Worm (Caenorhabditis elegans): ENCODE data around the gene C35B1.2.

C35B1.2 gene

ce11 chrIV:4068480-4068879 is 17.5 kb upstream of the C35B1.2 start, which contains the start of gene fbxb-55:
Gene fbxb-55 (plus strand): TSS chrIV:4068780.
- TF ChIP-seq dmd-4 (tag; optimal IDR thresholded peaks at IDR 0.05) (no peak), egl-27 (tag; optimal IDR thresholded peaks at IDR 0.05) (no peak), aly-2 (tag; optimal IDR thresholded peaks at IDR 0.05) (no peak), peb-1 (tag; optimal IDR thresholded peaks at IDR 0.05) (no peak), lin-11 (tag; optimal IDR thresholded peaks at IDR 0.05) (no peak), alr-1 (tag; optimal IDR thresholded peaks at IDR 0.05) (no peak), ceh-82 (tag; optimal IDR thresholded peaks at IDR 0.05) (no peak), lsy-2 (tag; optimal IDR thresholded peaks at IDR 0.05) (no peak), lin-39 (tag; optimal IDR thresholded peaks at IDR 0.05) (no peak), lin-13 (GFP tag; optimal IDR thresholded peaks at IDR 0.05) (no peak), Y55F3AM.14 (GFP tag; optimal IDR thresholded peaks at IDR 0.05) (no peak), nhr-21 (tag; optimal IDR thresholded peaks at IDR 0.05) (no peak), mab-5 (tag; optimal IDR thresholded peaks at IDR 0.05) (no peak), ztf-4 (tag; optimal IDR thresholded peaks at IDR 0.05) (no peak), nhr-129 (tag; optimal IDR thresholded peaks at IDR 0.05) (no peak), skn-1 (tag; optimal IDR thresholded peaks at IDR 0.05) (no peak), C34F6.9 (tag; optimal IDR thresholded peaks at IDR 0.05) (no peak)

- no peak for TF ChIP-seq ztf-1 (GFP tag; conservative IDR thresholded peaks at IDR 0.05)
- TF ChIP-seq unc-55 (GFP tag; optimal IDR thresholded peaks at IDR 0.05): no peak
- TF ChIP-seq sma-3 (GFP tag; optimal IDR thresholded peaks at IDR 0.05): no peak
- no peak for TF ChIP-seq R02D3.7 (tag; optimal IDR thresholded peaks at IDR 0.05)
- TF ChIP-seq snpc-4 (tag; optimal IDR thresholded peaks at IDR 0.05): no peak
These were observed 15.2 kb upstream of the C35B1.2 start for ce11 chrIV:4070810-4071209.

ce11 chrIV:4072027-4072426 is 14.0 kb upstream of the C35B1.2 start, which contains the start of gene pqn-75:
Gene pqn-75 (plus strand): TSS chrIV:4072327.
- TF ChIP-seq peb-1 (tag; optimal IDR thresholded peaks at IDR 0.05) (no peak), zag-1 (tag; optimal IDR thresholded peaks at IDR 0.05) (no peak), nhr-11 (tag; optimal IDR thresholded peaks at IDR 0.05) (no peak), unc-55 (GFP tag; optimal IDR thresholded peaks at IDR 0.05) (no peak), crh-2 (tag; optimal IDR thresholded peaks at IDR 0.05) (no peak), fos-1 (tag; optimal IDR thresholded peaks at IDR 0.05) (no peak), skn-1 (tag; optimal IDR thresholded peaks at IDR 0.05) (no peak), sem-4 (tag; optimal IDR thresholded peaks at IDR 0.05) (no peak), snpc-4 (tag; optimal IDR thresholded peaks at IDR 0.05) (no peak), aly-2 (tag; optimal IDR thresholded peaks at IDR 0.05) (no peak), R02D3.7 (tag; optimal IDR thresholded peaks at IDR 0.05) (no peak), sma-3 (GFP tag; optimal IDR thresholded peaks at IDR 0.05) (no peak), elt-3 (tag; optimal IDR thresholded peaks at IDR 0.05) (no peak), mdl-1 (tag; optimal IDR thresholded peaks at IDR 0.05) (no peak), lin-13 (GFP tag; optimal IDR thresholded peaks at IDR 0.05) (no peak), ZK546.5 (tag; optimal IDR thresholded peaks at IDR 0.05) (no peak)

ce11 chrIV:4074610-4075009 is 11.4 kb upstream of the C35B1.2 start, which contains the start of gene W03D2.9:
Gene W03D2.9 (minus strand): TSS chrIV:4074710.
- TF ChIP-seq unc-55 (GFP tag; optimal IDR thresholded peaks at IDR 0.05) (no peak), blmp-1 (tag; optimal IDR thresholded peaks at IDR 0.05; ENCODE audit: insufficient read depth) (no peak)

ce11 chrIV:4076690-4077295 is 9.2 kb upstream of the C35B1.2 start:
- TF ChIP-seq nhr-237 (tag; optimal IDR thresholded peaks at IDR 0.05) (no peak), sma-3 (GFP tag; optimal IDR thresholded peaks at IDR 0.05) (no peak), unc-62 (GFP tag; optimal IDR thresholded peaks at IDR 0.05) (no peak), sma-9 (GFP tag; optimal IDR thresholded peaks at IDR 0.05) (no peak), sma-9 (tag; optimal IDR thresholded peaks at IDR 0.05) (no peak)
